Worm (Caenorhabditis elegans) whole organism, L3 larva: ENCODE measurements around the gene Y51B9A.7.
A peak's percentile ranks its signal among the peaks of the same experiment; 100 is the strongest.

Experiments
- daf-12 ChIP-seq: fragments of 150-350 bp; optimal IDR thresholded peaks from 2 replicates; lab custom pipeline; 2014; ENCODE audit warnings: missing biosample characterization, missing genetic modification reagents, missing genetic modification characterization
- elt-1 ChIP-seq: fragments of 150-350 bp; optimal IDR thresholded peaks from 2 replicates; lab custom pipeline; 2014; ENCODE audit warnings: missing biosample characterization, missing genetic modification characterization
- pha-4 ChIP-seq: fragments of 150-350 bp; optimal IDR thresholded peaks from 2 replicates; lab custom pipeline; 2014; ENCODE audit warnings: missing biosample characterization, missing genetic modification reagents, missing genetic modification characterization
- snpc-4 ChIP-seq: fragments of 150-350 bp; optimal IDR thresholded peaks from 2 replicates; lab custom pipeline; 2014; ENCODE audit warnings: missing biosample characterization, missing genetic modification characterization
- zag-1 ChIP-seq: fragments of 150-350 bp; optimal IDR thresholded peaks from 2 replicates; lab custom pipeline; 2014; ENCODE audit warnings: missing biosample characterization, missing genetic modification characterization

- peak; percentile 32 for TF ChIP-seq pha-4
- TF ChIP-seq zag-1 (tag; lab: Kevin White, UChicago) = no peak
- TF ChIP-seq elt-1 = no peak
- TF ChIP-seq daf-12 (tag; lab: Kevin White, UChicago) = no peak
- TF ChIP-seq snpc-4 (tag; lab: Kevin White, UChicago) = peak; percentile 64
Observed at ce11 chrII:9356723-9357122, 43.1 kb upstream of the Y51B9A.7 start.
